Fruit fly (Drosophila melanogaster): ENCODE results near the gene CG7988.

Gene CG7988

dm6 chr3R:18234699-18235257 lies 14.5 kb downstream of the CG7988 start:
- TF ChIP-seq Sin3A (optimal IDR thresholded peaks at IDR 0.05): no peak
- TF ChIP-seq insv (optimal IDR thresholded peaks at IDR 0.05): no peak
- no peak for TF ChIP-seq h (optimal IDR thresholded peaks at IDR 0.05)
- TF ChIP-seq psq (optimal IDR thresholded peaks at IDR 0.05): no peak
- no peak for TF ChIP-seq ttk (optimal IDR thresholded peaks at IDR 0.05)
- no peak for TF ChIP-seq Myc (optimal IDR thresholded peaks at IDR 0.05)

dm6 chr3R:18235879-18236278 lies 15.6 kb downstream of the CG7988 start, which contains the start of gene repo:
Gene repo, plus strand, starts transcription at chr3R:18236192.
- TF ChIP-seq h (optimal IDR thresholded peaks at IDR 0.05): no peak
- TF ChIP-seq Myc (optimal IDR thresholded peaks at IDR 0.05): no peak
- TF ChIP-seq insv (optimal IDR thresholded peaks at IDR 0.05): no peak
- no peak for TF ChIP-seq Sin3A (optimal IDR thresholded peaks at IDR 0.05)
- TF ChIP-seq psq (optimal IDR thresholded peaks at IDR 0.05): no peak
- no peak for TF ChIP-seq ttk (optimal IDR thresholded peaks at IDR 0.05)

dm6 chr3R:18242089-18242955 lies 22.0 kb downstream of the CG7988 start, which contains the start of the genes CG7156 and 14-3-3epsilon:
Gene CG7156, minus strand, starts transcription at chr3R:18242159.
Gene 14-3-3epsilon, plus strand, starts transcription at chr3R:18242531.
- TF ChIP-seq psq (optimal IDR thresholded peaks at IDR 0.05) (no peak), ttk (optimal IDR thresholded peaks at IDR 0.05) (no peak), insv (optimal IDR thresholded peaks at IDR 0.05) (no peak), Sin3A (optimal IDR thresholded peaks at IDR 0.05) (no peak), Myc (optimal IDR thresholded peaks at IDR 0.05) (no peak), h (optimal IDR thresholded peaks at IDR 0.05) (no peak)

dm6 chr3R:18243000-18243399 lies 22.7 kb downstream of the CG7988 start:
- no peak for TF ChIP-seq insv (optimal IDR thresholded peaks at IDR 0.05)
- TF ChIP-seq Sin3A (optimal IDR thresholded peaks at IDR 0.05): no peak
- TF ChIP-seq Myc (optimal IDR thresholded peaks at IDR 0.05): no peak
- no peak for TF ChIP-seq h (optimal IDR thresholded peaks at IDR 0.05)

dm6 chr3R:18243718-18244170 lies 23.4 kb downstream of the CG7988 start:
- no peak for TF ChIP-seq ttk (optimal IDR thresholded peaks at IDR 0.05)
- TF ChIP-seq h (optimal IDR thresholded peaks at IDR 0.05): no peak
- TF ChIP-seq insv (optimal IDR thresholded peaks at IDR 0.05): no peak
- no peak for TF ChIP-seq Sin3A (optimal IDR thresholded peaks at IDR 0.05)
- TF ChIP-seq psq (optimal IDR thresholded peaks at IDR 0.05): no peak
- TF ChIP-seq Myc (optimal IDR thresholded peaks at IDR 0.05): no peak

dm6 chr3R:18244171-18245043 lies 24.1 kb downstream of the CG7988 start:
- no peak for TF ChIP-seq ttk (optimal IDR thresholded peaks at IDR 0.05)
- no peak for TF ChIP-seq Myc (optimal IDR thresholded peaks at IDR 0.05)
- no peak for TF ChIP-seq insv (optimal IDR thresholded peaks at IDR 0.05)
- TF ChIP-seq psq (optimal IDR thresholded peaks at IDR 0.05): no peak
- no peak for TF ChIP-seq Sin3A (optimal IDR thresholded peaks at IDR 0.05)
- TF ChIP-seq h (optimal IDR thresholded peaks at IDR 0.05): no peak

dm6 chr3R:18245044-18245596 lies 24.8 kb downstream of the CG7988 start:
- TF ChIP-seq ttk (optimal IDR thresholded peaks at IDR 0.05) (no peak), Myc (optimal IDR thresholded peaks at IDR 0.05) (no peak), Sin3A (optimal IDR thresholded peaks at IDR 0.05) (no peak), insv (optimal IDR thresholded peaks at IDR 0.05) (no peak), h (optimal IDR thresholded peaks at IDR 0.05) (no peak), psq (optimal IDR thresholded peaks at IDR 0.05) (no peak)

dm6 chr3R:18246041-18246440 lies 25.7 kb downstream of the CG7988 start:
- TF ChIP-seq Myc (optimal IDR thresholded peaks at IDR 0.05) (no peak), psq (optimal IDR thresholded peaks at IDR 0.05) (no peak), ttk (optimal IDR thresholded peaks at IDR 0.05) (no peak), Sin3A (optimal IDR thresholded peaks at IDR 0.05) (no peak), h (optimal IDR thresholded peaks at IDR 0.05) (no peak)

dm6 chr3R:18249268-18249667 lies 28.9 kb downstream of the CG7988 start:
- TF ChIP-seq insv (optimal IDR thresholded peaks at IDR 0.05) (no peak), Sin3A (optimal IDR thresholded peaks at IDR 0.05) (no peak), ttk (optimal IDR thresholded peaks at IDR 0.05) (no peak), psq (optimal IDR thresholded peaks at IDR 0.05) (no peak), Myc (optimal IDR thresholded peaks at IDR 0.05) (no peak), h (optimal IDR thresholded peaks at IDR 0.05) (no peak)

- TF ChIP-seq Sin3A (optimal IDR thresholded peaks at IDR 0.05) (no peak), h (optimal IDR thresholded peaks at IDR 0.05) (no peak), Myc (optimal IDR thresholded peaks at IDR 0.05) (no peak), ttk (optimal IDR thresholded peaks at IDR 0.05) (no peak), insv (optimal IDR thresholded peaks at IDR 0.05) (no peak), psq (optimal IDR thresholded peaks at IDR 0.05) (no peak)
Observed at dm6 chr3R:18250815-18251214, 30.5 kb downstream of the CG7988 start, which contains the start of gene CG18598. Gene CG18598, plus strand, starts transcription at chr3R:18251115.

- TF ChIP-seq psq (optimal IDR thresholded peaks at IDR 0.05) (no peak), Sin3A (optimal IDR thresholded peaks at IDR 0.05) (no peak), insv (optimal IDR thresholded peaks at IDR 0.05) (no peak), h (optimal IDR thresholded peaks at IDR 0.05) (no peak), ttk (optimal IDR thresholded peaks at IDR 0.05) (peak; percentile 92), Myc (optimal IDR thresholded peaks at IDR 0.05) (no peak)
Observed at dm6 chr3R:18251876-18252275, 31.6 kb downstream of the CG7988 start.

Data from Kc167 (cell line).